Worm (Caenorhabditis elegans) whole organism, L1 larva: Measurements from ENCODE around the gene Y55F3AM.21.

ENCODE experiments used
- F16B12.6 ChIP-seq: fragments of 150-350 bp; optimal IDR thresholded peaks from 2 replicates; lab custom pipeline; 2014; ENCODE audit warnings: missing biosample characterization, missing genetic modification characterization
- Y116A8C.19 ChIP-seq: sonication (generic microtip); optimal IDR thresholded peaks from 2 replicates; lab custom pipeline; 2016; ENCODE audit warnings: missing compliant biosample characterization, missing genetic modification characterization, borderline replicate concordance
- ama-1 ChIP-seq: fragments of 150-350 bp; optimal IDR thresholded peaks from 2 replicates; lab custom pipeline; 2014
- ces-1 ChIP-seq: fragments of 150-350 bp; optimal IDR thresholded peaks from 2 replicates; lab custom pipeline; 2014; ENCODE audit warnings: missing biosample characterization, missing genetic modification reagents, missing genetic modification characterization
- dsc-1 ChIP-seq: sonication (generic microtip); optimal IDR thresholded peaks from 2 replicates; lab custom pipeline; 2016; ENCODE audit warnings: mild to moderate bottlenecking, missing genetic modification characterization, missing compliant biosample characterization
- elt-2 ChIP-seq: sonication (generic microtip); optimal IDR thresholded peaks from 2 replicates; lab custom pipeline; 2016; ENCODE audit warnings: missing genetic modification characterization, mild to moderate bottlenecking, inconsistent platforms, missing compliant biosample characterization, missing genetic modification reagents
- nhr-77 ChIP-seq: fragments of 150-350 bp; optimal IDR thresholded peaks from 2 replicates; lab custom pipeline; 2014; ENCODE audit warnings: missing biosample characterization, missing genetic modification characterization
- sptf-1 ChIP-seq: fragments of 150-350 bp; optimal IDR thresholded peaks from 2 replicates; lab custom pipeline; 2014; ENCODE audit warnings: missing biosample characterization, missing genetic modification characterization

DNA sequence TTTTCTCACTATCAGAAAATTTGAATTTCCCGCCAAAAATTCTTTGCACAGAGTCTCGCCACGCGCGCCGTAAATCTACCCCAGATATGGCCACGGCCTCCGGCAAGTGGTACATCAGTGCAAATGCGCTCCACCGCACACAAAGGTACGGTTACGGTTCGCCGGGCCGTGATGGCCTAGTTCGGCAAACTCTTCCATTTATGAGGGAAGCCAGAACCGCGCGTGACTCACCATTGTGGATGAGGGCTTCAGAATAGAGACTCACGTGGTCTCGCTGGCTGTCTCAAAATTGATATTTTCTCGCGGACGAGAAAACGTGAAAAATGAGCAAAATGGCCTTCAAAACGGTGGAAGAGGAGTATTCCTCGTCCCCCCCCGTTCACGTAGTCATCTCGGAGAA lies 31.7 kb downstream of the Y55F3AM.21 start:
- TF ChIP-seq dsc-1 (tag; lab: Kevin White, UChicago), result no peak
- TF ChIP-seq ces-1 (GFP tag; lab: Kevin White, UChicago), result no peak
- TF ChIP-seq F16B12.6 (tag; lab: Kevin White, UChicago), result no peak
- no peak for TF ChIP-seq Y116A8C.19 (tag; lab: Kevin White, UChicago)
- TF ChIP-seq nhr-77, result no peak
- no peak for TF ChIP-seq sptf-1 (tag; lab: Kevin White, UChicago)
- TF ChIP-seq elt-2 (tag; lab: Kevin White, UChicago), result no peak
- TF ChIP-seq ama-1 (lab: Kevin White, UChicago), result no peak
